Worm (Caenorhabditis elegans): ENCODE results near the gene mltn-10.

Gene mltn-10

DNA sequence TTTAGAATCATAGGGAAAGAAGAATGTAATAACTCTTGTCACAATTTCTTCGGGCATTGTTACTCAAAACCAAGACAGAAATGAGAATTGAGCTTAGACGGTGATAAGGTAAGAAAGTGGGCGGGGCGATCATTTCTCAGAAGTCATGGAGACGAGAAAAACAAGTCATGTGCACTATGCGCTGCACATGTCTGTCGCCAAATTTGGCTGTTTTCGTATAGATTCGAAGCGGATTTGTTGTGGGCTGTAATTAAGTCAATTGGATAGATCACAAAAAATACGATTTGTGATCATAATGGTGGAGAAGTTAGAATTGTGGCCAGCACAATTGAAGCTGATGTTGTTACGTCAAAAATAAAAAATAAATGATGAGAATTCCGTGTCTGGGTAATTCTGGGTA, 31.2 kb upstream of the mltn-10 start, which contains the start of gene C01G12.7:
C01G12.7 (minus strand) TSS at position 195 of the 400 bp plus-strand sequence.
- TF ChIP-seq elt-2 (tag; optimal IDR thresholded peaks at IDR 0.05) (no peak), nhr-11 (tag; optimal IDR thresholded peaks at IDR 0.05) (peak; percentile 11), hmg-11 (tag; optimal IDR thresholded peaks at IDR 0.05) (no peak)

DNA sequence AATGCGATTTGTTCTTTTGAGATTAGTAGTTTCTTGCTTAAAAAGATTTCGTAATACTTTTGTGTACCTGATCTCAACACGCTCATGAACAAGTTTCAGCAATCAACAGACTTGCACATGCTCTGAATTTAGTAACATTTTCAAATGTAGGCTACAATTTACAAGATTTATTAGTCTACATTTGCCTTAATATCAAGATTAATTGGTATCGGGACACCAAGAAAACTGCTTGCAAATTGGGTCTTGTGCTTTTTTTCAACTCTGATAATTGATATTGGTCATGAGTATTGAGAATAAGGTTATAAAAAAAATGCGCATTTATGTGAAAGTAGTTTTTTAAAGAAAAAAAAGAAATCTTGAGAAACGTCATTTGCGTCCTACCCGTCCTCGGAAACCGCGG, 30.2 kb upstream of the mltn-10 start:
- TF ChIP-seq ztf-4 (tag; optimal IDR thresholded peaks at IDR 0.05): no peak
- TF ChIP-seq nhr-11 (tag; optimal IDR thresholded peaks at IDR 0.05): peak; percentile 86

DNA sequence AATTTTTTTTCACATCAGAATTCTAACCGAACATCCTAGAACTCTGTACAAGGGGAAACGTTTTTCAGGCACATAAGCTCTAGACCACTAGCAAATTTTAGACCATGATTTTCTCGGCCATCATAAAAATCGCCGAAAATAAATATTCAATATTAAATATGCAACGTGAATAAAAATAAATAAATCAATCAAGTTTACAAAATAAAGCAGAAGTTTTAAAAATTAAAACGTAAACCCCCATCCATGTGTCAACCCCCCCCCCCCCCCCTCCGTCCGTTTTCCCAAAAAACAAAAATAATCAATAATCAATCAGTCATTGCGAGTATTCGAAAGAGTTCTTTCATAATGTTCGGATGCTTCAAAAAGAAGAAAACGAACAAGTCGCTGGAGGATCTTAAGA, 29.6 kb upstream of the mltn-10 start, which contains the start of gene catp-4:
catp-4 (plus strand) TSS at position 301 of the 400 bp plus-strand sequence.
- TF ChIP-seq tbx-2 (tag; optimal IDR thresholded peaks at IDR 0.05) (no peak), nfya-1 (tag; optimal IDR thresholded peaks at IDR 0.05; ENCODE audit: insufficient read depth) (no peak), lin-39 (tag; optimal IDR thresholded peaks at IDR 0.05) (no peak), nhr-12 (tag; optimal IDR thresholded peaks at IDR 0.05) (no peak), ceh-82 (tag; optimal IDR thresholded peaks at IDR 0.05) (no peak), egl-27 (tag; optimal IDR thresholded peaks at IDR 0.05) (no peak), skn-1 (tag; optimal IDR thresholded peaks at IDR 0.05) (no peak), jun-1 (tag; optimal IDR thresholded peaks at IDR 0.05) (no peak), egl-5 (tag; optimal IDR thresholded peaks at IDR 0.05) (no peak), nhr-25 (tag; optimal IDR thresholded peaks at IDR 0.05) (no peak)

DNA sequence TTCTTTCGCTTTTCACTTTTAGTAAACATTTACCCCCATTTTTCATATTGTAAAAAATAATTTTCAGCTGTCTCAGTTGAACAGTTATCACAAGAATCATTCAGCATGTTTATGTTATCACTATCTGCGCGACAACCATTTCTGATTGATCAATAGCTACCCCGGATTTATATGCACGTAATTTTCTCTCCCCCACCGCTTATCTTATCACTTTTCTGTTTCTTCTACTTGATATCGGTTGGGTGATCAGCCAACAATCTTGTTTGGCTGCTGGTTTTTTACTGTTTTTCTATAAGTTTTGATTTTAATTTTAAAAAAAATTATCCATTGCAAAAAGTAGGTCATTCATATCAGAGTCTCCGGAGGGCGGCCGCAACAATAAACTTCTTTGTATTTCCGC, 25.1 kb upstream of the mltn-10 start:
- no peak for TF ChIP-seq nhr-12 (tag; optimal IDR thresholded peaks at IDR 0.05)
- TF ChIP-seq skn-1 (tag; optimal IDR thresholded peaks at IDR 0.05): no peak
- no peak for TF ChIP-seq ztf-11 (tag; optimal IDR thresholded peaks at IDR 0.05)
- no peak for TF ChIP-seq nhr-77 (tag; optimal IDR thresholded peaks at IDR 0.05)
- TF ChIP-seq elt-3 (tag; optimal IDR thresholded peaks at IDR 0.05): peak in 2 of 3 experiments; percentile 90 to 94

DNA sequence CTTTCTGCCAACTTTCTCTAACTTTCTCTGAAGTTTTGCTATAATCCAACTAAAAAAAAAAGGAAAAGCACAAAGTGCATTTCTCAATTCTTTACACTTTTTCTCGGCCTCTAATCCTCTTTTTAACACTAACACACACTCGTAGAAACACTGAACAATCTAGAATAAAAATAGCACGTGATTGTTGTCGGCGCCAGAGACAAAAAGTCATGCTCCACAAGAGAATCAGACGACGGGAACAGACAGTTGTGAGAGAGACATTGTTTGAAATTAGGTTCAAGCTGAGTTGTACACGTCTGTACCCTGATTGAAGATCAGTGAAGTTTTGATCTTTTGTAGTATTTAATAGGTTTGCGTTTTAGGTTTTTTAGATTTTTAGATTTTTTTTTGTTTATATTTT, 24.5 kb upstream of the mltn-10 start:
- peak; percentile 9 for TF ChIP-seq nhr-77 (tag; optimal IDR thresholded peaks at IDR 0.05)
- TF ChIP-seq elt-3 (tag; optimal IDR thresholded peaks at IDR 0.05): no peak
- TF ChIP-seq nhr-11 (tag; optimal IDR thresholded peaks at IDR 0.05): peak; percentile 78
- TF ChIP-seq fos-1 (tag; optimal IDR thresholded peaks at IDR 0.05): no peak
- no peak for TF ChIP-seq eor-1 (tag; optimal IDR thresholded peaks at IDR 0.05)
- no peak for TF ChIP-seq ZK546.5 (tag; optimal IDR thresholded peaks at IDR 0.05)
- no peak for TF ChIP-seq snpc-4 (tag; optimal IDR thresholded peaks at IDR 0.05)
- TF ChIP-seq hmg-11 (tag; optimal IDR thresholded peaks at IDR 0.05): no peak
- no peak for TF ChIP-seq nhr-23 (tag; optimal IDR thresholded peaks at IDR 0.05)
- TF ChIP-seq elt-2 (tag; optimal IDR thresholded peaks at IDR 0.05): peak; percentile 85
- TF ChIP-seq ceh-16 (tag; optimal IDR thresholded peaks at IDR 0.05): no peak
- TF ChIP-seq ceh-82 (tag; optimal IDR thresholded peaks at IDR 0.05): no peak
- no peak for TF ChIP-seq aly-2 (tag; optimal IDR thresholded peaks at IDR 0.05)
- no peak for TF ChIP-seq ceh-9 (tag; optimal IDR thresholded peaks at IDR 0.05)
- TF ChIP-seq sea-2 (GFP tag; optimal IDR thresholded peaks at IDR 0.05): no peak
- TF ChIP-seq elt-1 (tag; optimal IDR thresholded peaks at IDR 0.05): no peak
- peak; percentile 81 for TF ChIP-seq nfya-1 (tag; optimal IDR thresholded peaks at IDR 0.05; ENCODE audit: insufficient read depth)
- TF ChIP-seq unc-62 (GFP tag; optimal IDR thresholded peaks at IDR 0.05): no peak
- TF ChIP-seq ama-1 (optimal IDR thresholded peaks at IDR 0.05): peak; percentile 53
- no peak for TF ChIP-seq nhr-12 (tag; optimal IDR thresholded peaks at IDR 0.05)
- no peak for TF ChIP-seq egl-5 (tag; optimal IDR thresholded peaks at IDR 0.05)
- TF ChIP-seq nhr-76 (tag; optimal IDR thresholded peaks at IDR 0.05): no peak
- TF ChIP-seq jun-1 (tag; optimal IDR thresholded peaks at IDR 0.05): peak; percentile 65
- TF ChIP-seq ztf-11 (tag; optimal IDR thresholded peaks at IDR 0.05): no peak
- no peak for TF ChIP-seq fkh-10 (GFP tag; optimal IDR thresholded peaks at IDR 0.05)
- no peak for TF ChIP-seq zag-1 (tag; optimal IDR thresholded peaks at IDR 0.05)
- no peak for TF ChIP-seq nhr-25 (tag; optimal IDR thresholded peaks at IDR 0.05)
- TF ChIP-seq mml-1 (tag; optimal IDR thresholded peaks at IDR 0.05): peak; percentile 30
- TF ChIP-seq nhr-28 (tag; optimal IDR thresholded peaks at IDR 0.05): no peak
- TF ChIP-seq fkh-2 (tag; optimal IDR thresholded peaks at IDR 0.05): peak; percentile 74
- TF ChIP-seq nhr-237 (tag; optimal IDR thresholded peaks at IDR 0.05): no peak
- TF ChIP-seq skn-1 (tag; optimal IDR thresholded peaks at IDR 0.05): peak; percentile 50
- TF ChIP-seq ztf-4 (tag; optimal IDR thresholded peaks at IDR 0.05): no peak
- TF ChIP-seq pqm-1 (tag; optimal IDR thresholded peaks at IDR 0.05): peak; percentile 95
- TF ChIP-seq R02D3.7 (tag; optimal IDR thresholded peaks at IDR 0.05): no peak
- TF ChIP-seq daf-12 (tag; optimal IDR thresholded peaks at IDR 0.05): no peak
- TF ChIP-seq lin-39 (tag; optimal IDR thresholded peaks at IDR 0.05): no peak
- no peak for TF ChIP-seq unc-39 (tag; optimal IDR thresholded peaks at IDR 0.05)
- no peak for TF ChIP-seq egl-27 (tag; optimal IDR thresholded peaks at IDR 0.05)
- no peak for TF ChIP-seq nhr-67 (tag; optimal IDR thresholded peaks at IDR 0.05)
- TF ChIP-seq pha-4 (tag; optimal IDR thresholded peaks at IDR 0.05): no peak
- no peak for TF ChIP-seq lsy-12 (tag; optimal IDR thresholded peaks at IDR 0.05)
- TF ChIP-seq lin-15B (tag; optimal IDR thresholded peaks at IDR 0.05): peak; percentile 37

Data from whole organism, L3 larva.